Worm (Caenorhabditis elegans): ENCODE results near the gene pgph-2.

DNA sequence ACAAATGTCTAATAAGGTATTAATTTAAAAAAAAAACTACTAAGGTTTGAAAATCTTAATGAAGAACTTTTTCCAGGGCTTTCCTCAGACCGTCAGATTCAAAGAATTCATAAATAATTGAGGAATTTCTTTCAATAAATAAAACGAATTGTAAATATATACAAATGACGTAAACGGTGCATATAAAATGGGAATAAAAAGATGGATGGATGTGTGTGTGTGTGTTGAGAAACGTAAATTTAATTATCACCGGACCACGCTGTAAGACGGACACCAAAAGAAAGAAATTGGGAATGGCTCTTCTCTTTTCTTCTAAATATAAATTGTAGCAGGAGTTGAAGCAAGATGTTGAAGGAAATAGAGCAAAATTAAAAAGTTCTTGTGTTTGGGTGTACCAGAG lies 18.7 kb upstream of the pgph-2 start:
- TF ChIP-seq aly-2 (tag; optimal IDR thresholded peaks at IDR 0.05) (no peak), nhr-237 (tag; optimal IDR thresholded peaks at IDR 0.05) (no peak), nhr-76 (tag; optimal IDR thresholded peaks at IDR 0.05) (no peak), elt-2 (tag; optimal IDR thresholded peaks at IDR 0.05) (no peak), ama-1 (optimal IDR thresholded peaks at IDR 0.05) (no peak), jun-1 (tag; optimal IDR thresholded peaks at IDR 0.05) (no peak), nfya-1 (tag; optimal IDR thresholded peaks at IDR 0.05; ENCODE audit: insufficient read depth) (no peak), ztf-11 (tag; optimal IDR thresholded peaks at IDR 0.05) (no peak), pha-4 (tag; optimal IDR thresholded peaks at IDR 0.05) (no peak)

All from whole organism, L3 larva.